Fruit fly (Drosophila melanogaster) whole organism, embryonic: Measurements from ENCODE around the gene AOX1.

Source experiments
- Adf1 ChIP-seq: fragments of 200-800 bp; sonication (Bioruptor generic); IDR thresholded peaks from 2 replicates; pipeline ENCODE4 v1.3.6; 2022; ENCODE audit warnings: missing biosample characterization, missing genetic modification characterization
- Fer1 ChIP-seq: fragments of 200-800 bp; sonication (Bioruptor generic); optimal IDR thresholded peaks from 2 replicates; lab custom pipeline; 2017; ENCODE audit warnings: missing biosample characterization, mild to moderate bottlenecking, missing genetic modification characterization
- Hr39 ChIP-seq: fragments of >200 bp; optimal IDR thresholded peaks from 2 replicates; lab custom pipeline; 2017
- Sox100B ChIP-seq: fragments of 200-800 bp; sonication (Bioruptor generic); optimal IDR thresholded peaks from 3 replicates; lab custom pipeline; 2018; ENCODE audit warnings: missing biosample characterization, mild to moderate bottlenecking, missing genetic modification characterization
- ewg ChIP-seq: fragments of 200-800 bp; sonication (Bioruptor generic); optimal IDR thresholded peaks from 3 replicates; lab custom pipeline; 2017; ENCODE audit warnings: mild to moderate bottlenecking, missing biosample characterization, missing genetic modification reagents, missing genetic modification characterization
- eyg ChIP-seq: fragments of 200-800 bp; sonication (Bioruptor generic); optimal IDR thresholded peaks from 3 replicates; lab custom pipeline; 2016; ENCODE audit warnings: missing biosample characterization, missing genetic modification characterization
- ham ChIP-seq: fragments of 200-800 bp; sonication (Bioruptor generic); IDR thresholded peaks from 2 replicates; pipeline ENCODE4 v1.3.6; 2022; ENCODE audit warnings: missing biosample characterization, missing genetic modification characterization
- inv ChIP-seq: fragments of 200-800 bp; sonication (Bioruptor generic); IDR thresholded peaks from 2 replicates; pipeline ENCODE4 v1.3.6; 2022; ENCODE audit warnings: missing biosample characterization, missing genetic modification characterization; ENCODE audit not compliant: partially characterized antibody
- sob ChIP-seq: fragments of 200-800 bp; sonication (Bioruptor generic); IDR thresholded peaks from 2 replicates; pipeline ENCODE4 v1.3.6; 2022; ENCODE audit warnings: missing biosample characterization, missing genetic modification characterization
- unc-4 ChIP-seq: fragments of 200-800 bp; sonication (Bioruptor generic); IDR thresholded peaks from 2 replicates; pipeline ENCODE4 v1.3.6; 2022; ENCODE audit warnings: missing biosample characterization, missing genetic modification characterization; ENCODE audit not compliant: partially characterized antibody

DNA sequence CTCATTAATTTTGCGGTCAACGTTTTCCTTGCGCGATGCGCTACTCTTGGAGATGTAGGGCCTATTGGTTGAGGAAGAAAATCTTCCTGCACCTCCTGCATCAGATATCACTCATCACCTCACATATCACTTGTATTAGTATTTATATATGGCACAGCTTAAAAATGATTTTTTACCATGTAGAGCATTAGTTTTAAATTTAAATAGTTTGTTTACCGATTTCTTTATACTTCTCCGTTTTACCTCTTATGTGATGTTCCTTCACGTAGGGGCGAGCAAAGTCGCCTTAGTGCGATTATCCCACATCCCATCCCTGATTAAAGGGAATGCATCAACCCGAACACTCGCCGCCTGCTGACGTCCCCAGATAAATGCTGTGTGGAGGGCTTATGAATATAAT is 43.6 kb upstream of the AOX1 start:
- TF ChIP-seq unc-4 (GFP tag; lab: Robert Waterston, UW) (no peak), Sox100B (GFP tag; lab: Kevin White, UChicago) (no peak), Hr39 (no peak), sob (GFP tag; lab: Robert Waterston, UW) (no peak), inv (GFP tag; lab: Robert Waterston, UW) (no peak), Adf1 (GFP tag; lab: Robert Waterston, UW) (no peak), Fer1 (no peak), ewg (no peak), eyg (GFP tag; lab: Kevin White, UChicago) (no peak), ham (GFP tag; lab: Robert Waterston, UW) (no peak)
